Fruit fly (Drosophila melanogaster) whole organism, prepupa: Measurements from ENCODE around the gene CG11927.

Source experiments
- CG10631 ChIP-seq: fragments of 200-800 bp; sonication (Bioruptor generic); optimal IDR thresholded peaks from 2 replicates; lab custom pipeline; 2016; ENCODE audit warnings: missing biosample characterization, missing genetic modification characterization
- CG10669 ChIP-seq: fragments of 200-800 bp; sonication (Bioruptor generic); optimal IDR thresholded peaks from 3 replicates; lab custom pipeline; 2018; ENCODE audit warnings: missing biosample characterization, mild to moderate bottlenecking, missing genetic modification characterization, moderate library complexity
- CG11294 ChIP-seq: fragments of 200-800 bp; sonication (Bioruptor generic); IDR thresholded peaks from 2 replicates; pipeline ENCODE4 v1.3.6; 2022; ENCODE audit warnings: missing biosample characterization, missing genetic modification characterization
- CG11762 ChIP-seq: fragments of 200-800 bp; sonication (Bioruptor generic); optimal IDR thresholded peaks from 3 replicates; lab custom pipeline; 2016; ENCODE audit warnings: missing biosample characterization, missing genetic modification characterization; ENCODE audit not compliant: insufficient read depth
- CG11902 ChIP-seq: fragments of 200-800 bp; sonication (Bioruptor generic); optimal IDR thresholded peaks from 3 replicates; lab custom pipeline; 2016; ENCODE audit warnings: missing biosample characterization, missing genetic modification characterization
- CG15336 ChIP-seq: fragments of 200-800 bp; sonication (Bioruptor generic); IDR thresholded peaks from 2 replicates; pipeline ENCODE4 v1.3.6; 2022; ENCODE audit warnings: missing biosample characterization, missing genetic modification characterization
- CG1621 ChIP-seq: fragments of 200-800 bp; sonication (Bioruptor generic); optimal IDR thresholded peaks from 3 replicates; lab custom pipeline; 2018; ENCODE audit warnings: missing biosample characterization, mild to moderate bottlenecking, missing genetic modification characterization
- CG16779 ChIP-seq: fragments of 200-800 bp; sonication (Bioruptor generic); optimal IDR thresholded peaks from 3 replicates; lab custom pipeline; 2017; ENCODE audit warnings: missing biosample characterization, mild to moderate bottlenecking, missing genetic modification characterization
- CG3032 ChIP-seq: fragments of 200-800 bp; optimal IDR thresholded peaks from 2 replicates; lab custom pipeline; 2019; ENCODE audit warnings: missing biosample characterization, mild to moderate bottlenecking, missing genetic modification characterization, moderate library complexity
- CG34406 ChIP-seq: fragments of 200-800 bp; sonication (Bioruptor generic); optimal IDR thresholded peaks from 3 replicates; lab custom pipeline; 2016; ENCODE audit warnings: missing biosample characterization, missing genetic modification characterization
- CG3919 ChIP-seq: fragments of 200-800 bp; sonication (Bioruptor generic); optimal IDR thresholded peaks from 3 replicates; lab custom pipeline; 2016; ENCODE audit warnings: missing biosample characterization, missing genetic modification characterization
- CG6163 ChIP-seq: fragments of 200-800 bp; sonication (Bioruptor generic); IDR thresholded peaks from 3 replicates; pipeline ENCODE4 v1.3.6; 2022; ENCODE audit warnings: missing biosample characterization, missing genetic modification characterization
- CG6808 ChIP-seq: fragments of 200-800 bp; sonication (Bioruptor generic); optimal IDR thresholded peaks from 3 replicates; lab custom pipeline; 2017; ENCODE audit warnings: missing biosample characterization, missing genetic modification characterization, mild to moderate bottlenecking, moderate library complexity, missing genetic modification reagents
- CG7368 ChIP-seq: fragments of 200-800 bp; sonication (Bioruptor generic); optimal IDR thresholded peaks from 3 replicates; lab custom pipeline; 2016; ENCODE audit warnings: missing biosample characterization, missing genetic modification characterization
- Eip75B ChIP-seq: fragments of 200-800 bp; sonication (Bioruptor generic); optimal IDR thresholded peaks from 3 replicates; lab custom pipeline; 2016; ENCODE audit warnings: missing biosample characterization, missing genetic modification characterization
- Eip93F ChIP-seq: fragments of 200-800 bp; sonication (Bioruptor generic); optimal IDR thresholded peaks from 2 replicates; lab custom pipeline; 2016; ENCODE audit warnings: missing biosample characterization, mild to moderate bottlenecking, missing genetic modification characterization
- Ets21C ChIP-seq: fragments of 200-800 bp; sonication (Bioruptor generic); optimal IDR thresholded peaks from 3 replicates; lab custom pipeline; 2016; ENCODE audit warnings: missing biosample characterization, missing genetic modification characterization
- Gug ChIP-seq: fragments of 200-800 bp; sonication (Bioruptor generic); IDR thresholded peaks from 2 replicates; pipeline ENCODE4 v1.3.6; 2022; ENCODE audit warnings: missing biosample characterization, missing genetic modification characterization
- Hr38 ChIP-seq: sonication (Bioruptor generic); optimal IDR thresholded peaks from 2 replicates; lab custom pipeline; 2016; ENCODE audit warnings: missing biosample characterization, missing genetic modification characterization
- Hr4 ChIP-seq: fragments of 200-800 bp; sonication (Bioruptor generic); optimal IDR thresholded peaks from 3 replicates; lab custom pipeline; 2016; ENCODE audit warnings: missing biosample characterization, missing genetic modification characterization
- Met ChIP-seq: fragments of 200-800 bp; sonication (Bioruptor generic); optimal IDR thresholded peaks from 3 replicates; lab custom pipeline; 2016; ENCODE audit warnings: missing biosample characterization, missing genetic modification characterization
- OdsH ChIP-seq: fragments of 200-800 bp; sonication (Bioruptor generic); optimal IDR thresholded peaks from 3 replicates; lab custom pipeline; 2016; ENCODE audit warnings: missing biosample characterization, missing genetic modification characterization
- Sox102F ChIP-seq: fragments of 200-800 bp; sonication (Bioruptor generic); optimal IDR thresholded peaks from 2 replicates; lab custom pipeline; 2016; ENCODE audit warnings: missing biosample characterization, mild to moderate bottlenecking, missing genetic modification characterization
- Sox15 ChIP-seq: fragments of 200-800 bp; sonication (Bioruptor generic); optimal IDR thresholded peaks from 3 replicates; lab custom pipeline; 2016; ENCODE audit warnings: missing biosample characterization, missing genetic modification characterization
- achi ChIP-seq: fragments of 200-800 bp; sonication (Bioruptor generic); optimal IDR thresholded peaks from 3 replicates; lab custom pipeline; 2016; ENCODE audit warnings: missing biosample characterization, missing genetic modification characterization
- acj6 ChIP-seq: fragments of 200-800 bp; sonication (Bioruptor generic); optimal IDR thresholded peaks from 3 replicates; lab custom pipeline; 2016; ENCODE audit warnings: missing biosample characterization, missing genetic modification characterization
- dac ChIP-seq: fragments of 200-800 bp; sonication (Bioruptor generic); optimal IDR thresholded peaks from 2 replicates; lab custom pipeline; 2017; ENCODE audit warnings: missing biosample characterization, mild to moderate bottlenecking, missing genetic modification characterization
- dsx ChIP-seq: fragments of 200-800 bp; optimal IDR thresholded peaks from 3 replicates; lab custom pipeline; 2019; ENCODE audit warnings: missing biosample characterization, mild to moderate bottlenecking, missing genetic modification characterization, moderate library complexity; ENCODE audit not compliant: poor library complexity, severe bottlenecking
- esn ChIP-seq: fragments of 200-800 bp; sonication (Bioruptor generic); optimal IDR thresholded peaks from 2 replicates; lab custom pipeline; 2016; ENCODE audit warnings: missing biosample characterization, mild to moderate bottlenecking, missing genetic modification characterization, moderate library complexity
- fkh ChIP-seq: fragments of 200-800 bp; sonication (Bioruptor generic); optimal IDR thresholded peaks from 3 replicates; lab custom pipeline; 2017; ENCODE audit warnings: missing biosample characterization, mild to moderate bottlenecking, missing genetic modification characterization, moderate library complexity
- salr ChIP-seq, 2 experiments: fragments of 200-800 bp; sonication (Bioruptor generic); optimal IDR thresholded peaks; 3 replicates each; lab custom pipeline; 2016 to 2018; ENCODE audit warnings: missing biosample characterization in 2 of 2, missing genetic modification characterization in 2 of 2, mild to moderate bottlenecking in 1 of 2
- spab ChIP-seq: fragments of 200-800 bp; sonication (Bioruptor generic); optimal IDR thresholded peaks from 2 replicates; lab custom pipeline; 2017; ENCODE audit warnings: missing biosample characterization, mild to moderate bottlenecking, missing genetic modification characterization, missing genetic modification reagents
- svp ChIP-seq: fragments of 200-800 bp; sonication (Bioruptor generic); peaks from one replicate; lab custom pipeline; 2016; ENCODE audit warnings: missing biosample characterization, missing genetic modification characterization
- vri ChIP-seq: fragments of 200-800 bp; sonication (Bioruptor generic); optimal IDR thresholded peaks from 3 replicates; lab custom pipeline; 2016; ENCODE audit warnings: missing biosample characterization, mild to moderate bottlenecking, missing genetic modification characterization

Gene CG11927

DNA sequence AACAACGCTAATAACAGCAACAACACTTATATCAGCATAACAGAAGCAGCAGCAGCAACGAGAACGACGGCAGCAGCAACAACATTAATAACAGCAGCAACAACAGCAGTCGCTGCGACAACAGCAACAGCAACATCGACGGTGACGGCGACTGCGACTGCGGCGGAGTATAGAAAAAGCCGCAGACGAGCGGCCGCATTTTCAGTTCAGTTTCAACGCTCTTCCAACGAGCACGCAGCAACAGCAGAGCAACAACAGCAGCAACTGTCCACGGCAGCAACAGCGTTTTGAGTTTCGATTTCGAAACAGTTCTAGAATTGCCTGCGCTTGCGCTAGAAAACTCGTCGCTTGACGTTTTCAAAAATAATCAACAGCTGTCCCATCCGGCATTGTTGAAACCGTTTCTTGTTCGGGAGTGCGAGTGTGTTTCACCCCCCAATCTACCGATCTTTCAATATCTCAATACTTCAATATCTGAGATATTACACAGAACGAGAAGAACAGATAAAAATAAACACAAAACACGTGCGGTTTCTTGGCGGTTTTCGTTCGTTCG, 44.4 kb downstream of the CG11927 start, which contains the start of gene CG3036 (continued):
- TF ChIP-seq OdsH (GFP tag; lab: Kevin White, UChicago) (no peak), CG16779 (peak; percentile 1), Hr38 (GFP tag; lab: Kevin White, UChicago) (no peak), achi (no peak), esn (GFP tag; lab: Kevin White, UChicago) (peak; percentile 2), dac (GFP tag; lab: Kevin White, UChicago) (no peak), CG10631 (GFP tag; lab: Kevin White, UChicago) (no peak), salr (GFP tag; optimal IDR thresholded peaks at IDR 0.05; lab: Kevin White, UChicago) (no peak), CG11294 (no peak), Eip75B (GFP tag; lab: Kevin White, UChicago) (peak; percentile 46), svp (peak; percentile 84), Gug (GFP tag; lab: Robert Waterston, UW) (no peak), CG7368 (GFP tag; lab: Kevin White, UChicago) (peak; percentile 25), spab (GFP tag; lab: Kevin White, UChicago) (no peak), CG3919 (GFP tag; lab: Kevin White, UChicago) (peak; percentile 68), CG1621 (tag; lab: Kevin White, UChicago) (peak; percentile 40), acj6 (GFP tag; lab: Kevin White, UChicago) (no peak), CG3032 (tag; lab: Kevin White, UChicago) (no peak), CG11762 (GFP tag; lab: Kevin White, UChicago) (no peak), CG11902 (GFP tag; lab: Kevin White, UChicago) (no peak), Ets21C (GFP tag; lab: Kevin White, UChicago) (no peak), CG15336 (GFP tag; lab: Robert Waterston, UW) (peak; percentile 46; the same call in 1 of the 2 replicates)

DNA sequence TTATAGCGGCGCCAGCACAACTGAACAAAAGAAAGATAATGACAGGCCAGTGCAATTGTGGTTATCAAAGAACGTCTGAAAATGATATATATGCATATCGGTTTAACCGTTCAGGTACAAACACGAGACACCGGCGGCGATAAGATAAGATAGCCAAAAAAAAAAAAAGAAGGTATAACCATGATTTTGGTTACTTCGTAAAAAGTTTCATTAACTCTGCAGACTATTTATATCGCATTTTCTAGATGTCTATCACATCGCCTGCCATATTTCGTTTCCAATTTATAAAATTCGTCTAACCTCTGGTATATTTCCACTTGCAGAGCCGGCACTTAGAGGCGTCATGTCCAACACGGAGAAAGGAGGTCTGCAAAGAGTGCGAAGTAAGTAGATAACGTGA, 46.0 kb downstream of the CG11927 start:
- TF ChIP-seq Sox102F (GFP tag; lab: Kevin White, UChicago) (no peak), vri (GFP tag; lab: Kevin White, UChicago) (peak; percentile 3)

DNA sequence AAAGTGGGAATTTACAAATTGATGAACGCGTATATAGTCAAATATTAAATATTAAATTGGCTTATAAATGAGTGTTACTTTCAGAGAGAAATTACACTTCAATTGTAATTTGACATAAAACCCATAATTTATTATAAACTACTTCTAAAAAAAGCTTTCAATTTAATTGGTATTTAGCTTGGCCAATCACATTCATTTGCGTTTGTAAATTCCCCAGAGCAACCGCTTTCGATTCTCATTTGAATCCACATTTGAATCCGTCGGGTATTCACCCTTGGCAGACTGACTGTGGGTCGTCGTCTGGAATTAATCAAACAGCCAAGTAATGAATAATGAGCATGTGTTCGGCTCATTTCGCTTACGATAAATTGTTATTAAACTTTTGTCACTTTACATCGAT, 48.3 kb downstream of the CG11927 start:
- TF ChIP-seq CG10669 (GFP tag; lab: Kevin White, UChicago) (no peak), CG11762 (GFP tag; lab: Kevin White, UChicago) (no peak), esn (GFP tag; lab: Kevin White, UChicago) (no peak), dsx (GFP tag; lab: Kevin White, UChicago) (no peak), Met (GFP tag; lab: Kevin White, UChicago) (no peak), Eip93F (no peak), CG15336 (GFP tag; lab: Robert Waterston, UW) (no peak), CG6163 (GFP tag; lab: Robert Waterston, UW) (no peak), CG11294 (no peak), Hr4 (GFP tag; lab: Kevin White, UChicago) (no peak), CG6808 (GFP tag; lab: Kevin White, UChicago) (no peak), Sox15 (GFP tag; lab: Kevin White, UChicago) (no peak), dac (GFP tag; lab: Kevin White, UChicago) (no peak), CG10631 (GFP tag; lab: Kevin White, UChicago) (no peak), Gug (GFP tag; lab: Robert Waterston, UW) (no peak), CG34406 (no peak), Ets21C (GFP tag; lab: Kevin White, UChicago) (no peak), achi (no peak), CG3919 (GFP tag; lab: Kevin White, UChicago) (no peak)

DNA sequence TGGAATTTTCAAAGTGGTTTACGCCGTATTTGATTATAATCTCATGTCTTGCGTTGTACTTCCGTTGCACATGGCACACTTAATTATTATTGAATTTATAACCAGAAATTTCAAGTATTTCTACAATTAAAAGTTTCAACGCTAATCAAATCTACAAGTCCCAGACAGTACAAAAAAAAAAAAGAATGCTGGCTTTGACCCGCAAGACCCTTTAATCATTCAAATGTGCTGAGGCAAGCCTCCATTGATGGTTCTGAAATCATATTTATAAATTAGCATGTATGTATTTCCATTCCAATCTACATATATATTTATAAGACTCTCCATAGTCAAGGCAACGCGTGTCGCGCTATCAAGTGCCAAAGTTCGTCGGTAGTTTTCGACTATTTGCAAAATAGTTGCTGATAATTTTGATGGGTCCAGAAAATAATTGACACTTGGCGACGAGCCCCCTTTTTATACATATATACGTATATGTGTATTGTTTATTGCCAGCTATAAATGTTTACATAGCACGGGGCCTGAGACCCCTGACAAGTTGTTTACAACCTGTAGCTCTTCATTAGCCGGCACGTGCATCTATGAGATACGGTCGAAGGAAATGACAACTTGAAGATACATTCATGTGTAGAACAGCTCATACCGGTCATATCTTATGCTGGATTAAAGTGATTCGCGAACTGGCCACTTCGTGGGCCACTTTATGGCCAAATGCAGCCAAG, 49.1 kb downstream of the CG11927 start:
- TF ChIP-seq fkh (GFP tag; lab: Kevin White, UChicago): peak; percentile 29
- no peak for TF ChIP-seq CG3032 (tag; lab: Kevin White, UChicago)
- TF ChIP-seq svp: peak; percentile 83
